Worm (Caenorhabditis elegans) whole organism, L4/young adult: ENCODE measurements around the gene ZC449.1.
A peak's percentile ranks its signal among the peaks of the same experiment; 100 is the strongest.

Experiments
- W03F9.2 ChIP-seq: fragments of 150-350 bp; optimal IDR thresholded peaks from 2 replicates; lab custom pipeline; 2014; ENCODE audit warnings: missing biosample characterization, missing genetic modification characterization
- dao-5 ChIP-seq: sonication (generic microtip); optimal IDR thresholded peaks from 2 replicates; lab custom pipeline; 2016; ENCODE audit warnings: missing genotype, missing genetic modification characterization, moderate library complexity, missing compliant biosample characterization
- him-1 ChIP-seq: sonication (generic microtip); optimal IDR thresholded peaks from 2 replicates; lab custom pipeline; 2016; ENCODE audit warnings: missing genotype, missing genetic modification reagents, missing genetic modification characterization, missing compliant biosample characterization

ZC449.1 gene

DNA sequence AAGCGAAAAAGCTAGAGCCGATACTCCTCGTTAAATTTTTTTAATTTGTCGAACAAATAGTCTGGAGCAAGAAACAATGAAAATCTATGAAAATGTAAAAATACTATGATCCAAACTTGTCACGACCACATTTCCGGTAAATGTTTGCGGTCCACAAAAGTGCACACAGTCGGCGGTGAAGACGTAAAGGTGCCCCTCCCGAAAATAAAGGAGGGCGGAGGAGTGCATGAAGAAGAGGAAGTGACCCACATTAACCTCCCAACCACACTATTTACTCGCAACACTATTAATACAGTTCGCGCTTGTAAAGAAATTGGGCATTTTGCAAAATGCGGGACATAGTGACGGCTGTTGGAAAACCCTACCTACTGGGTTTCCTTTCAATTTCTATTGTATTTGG, 15.8 kb downstream of the ZC449.1 start:
- TF ChIP-seq dao-5 (tag; lab: Kevin White, UChicago) (no peak), W03F9.2 (tag; lab: Kevin White, UChicago) (no peak), him-1 (no peak)

DNA sequence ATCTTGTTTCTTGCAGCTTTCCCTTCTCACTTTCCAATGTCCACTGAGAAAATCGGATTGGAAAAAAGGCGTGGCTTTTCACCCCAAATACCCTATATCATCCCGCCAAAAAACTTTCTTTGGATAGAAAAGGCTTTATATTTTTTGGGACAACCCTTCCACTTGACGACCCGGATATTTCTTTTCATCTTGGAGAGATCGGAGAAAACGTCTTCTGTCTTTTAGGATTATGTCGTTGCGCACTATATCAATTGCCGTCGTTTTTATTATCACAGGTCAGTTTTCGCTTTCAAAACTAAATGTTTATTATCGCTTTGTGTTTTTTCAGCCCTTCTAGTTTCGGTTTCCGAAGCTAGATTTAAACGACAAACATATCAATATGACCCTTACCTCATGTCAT, 19.7 kb downstream of the ZC449.1 start, which contains the start of gene Y64H9A.2:
TSS of gene Y64H9A.2 (plus strand) at position 90 of the 400 bp plus-strand sequence.
- TF ChIP-seq W03F9.2 (tag; lab: Kevin White, UChicago) (no peak), dao-5 (tag; lab: Kevin White, UChicago) (no peak), him-1 (no peak)

DNA sequence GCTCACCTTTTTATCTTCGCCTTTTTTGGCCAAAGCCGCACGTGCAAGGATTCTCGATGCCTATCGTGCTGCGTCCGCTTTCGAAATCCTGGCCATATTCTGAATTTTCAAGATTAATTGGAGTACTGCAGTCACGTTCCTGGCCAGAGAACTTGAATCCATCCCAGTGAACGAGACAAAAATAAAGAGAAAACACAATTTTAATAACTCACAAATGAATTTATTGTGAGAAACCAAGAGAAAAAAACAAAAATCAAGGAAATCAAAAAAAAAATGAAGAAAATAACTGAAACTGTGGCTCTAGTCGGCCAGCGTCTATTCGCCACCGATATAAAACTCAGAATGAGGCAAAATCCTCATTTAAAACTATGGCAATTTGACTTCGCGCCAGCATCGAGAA, 34.9 kb downstream of the ZC449.1 start, which contains the start of gene C24H10.4:
TSS of gene C24H10.4 (minus strand) at position 101 of the 400 bp plus-strand sequence.
- TF ChIP-seq dao-5 (tag; lab: Kevin White, UChicago) (no peak), him-1 (no peak), W03F9.2 (tag; lab: Kevin White, UChicago) (no peak)

DNA sequence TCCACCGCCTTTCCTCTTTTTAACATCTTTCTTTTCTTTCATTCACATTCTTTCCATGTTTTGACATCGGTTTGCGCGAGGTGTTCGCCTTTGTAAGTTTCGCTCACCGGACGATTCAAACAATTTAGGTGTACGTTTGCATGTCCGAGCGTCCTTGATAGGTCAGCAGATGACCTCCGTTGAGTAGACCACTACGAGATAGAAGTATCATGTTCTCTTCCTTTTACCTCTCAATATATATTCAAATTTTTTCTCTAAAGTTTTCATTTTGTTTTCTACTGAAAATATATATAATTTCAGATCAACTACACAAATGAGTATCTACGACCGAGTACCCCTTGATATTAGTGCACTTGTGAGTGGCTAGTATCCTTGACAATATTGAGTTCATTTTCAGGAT, 36.5 kb downstream of the ZC449.1 start, which contains the start of gene C24H10.3:
TSS of gene C24H10.3 (plus strand) at position 301 of the 400 bp plus-strand sequence.
- TF ChIP-seq dao-5 (tag; lab: Kevin White, UChicago) (no peak), him-1 (no peak), W03F9.2 (tag; lab: Kevin White, UChicago) (no peak)

DNA sequence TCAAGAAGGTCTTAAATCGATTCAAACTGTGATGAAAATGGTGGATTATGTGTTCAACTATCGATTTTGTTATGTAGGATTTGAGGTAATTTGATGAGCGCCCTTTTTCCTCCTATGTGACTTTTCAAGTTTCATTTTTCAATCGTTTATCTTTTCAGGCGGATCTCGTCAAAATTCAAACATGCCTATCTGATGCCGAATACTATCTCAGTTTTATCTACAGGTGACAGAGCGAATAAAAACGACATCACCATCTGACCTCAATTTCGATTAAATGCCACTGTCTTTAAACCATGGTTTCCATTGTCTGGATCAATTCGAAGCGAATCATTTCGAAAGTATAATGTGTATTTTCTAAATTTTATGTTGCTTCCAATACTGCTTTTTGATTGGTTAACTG, 37.5 kb downstream of the ZC449.1 start:
- TF ChIP-seq dao-5 (tag; lab: Kevin White, UChicago) (no peak), him-1 (no peak)

DNA sequence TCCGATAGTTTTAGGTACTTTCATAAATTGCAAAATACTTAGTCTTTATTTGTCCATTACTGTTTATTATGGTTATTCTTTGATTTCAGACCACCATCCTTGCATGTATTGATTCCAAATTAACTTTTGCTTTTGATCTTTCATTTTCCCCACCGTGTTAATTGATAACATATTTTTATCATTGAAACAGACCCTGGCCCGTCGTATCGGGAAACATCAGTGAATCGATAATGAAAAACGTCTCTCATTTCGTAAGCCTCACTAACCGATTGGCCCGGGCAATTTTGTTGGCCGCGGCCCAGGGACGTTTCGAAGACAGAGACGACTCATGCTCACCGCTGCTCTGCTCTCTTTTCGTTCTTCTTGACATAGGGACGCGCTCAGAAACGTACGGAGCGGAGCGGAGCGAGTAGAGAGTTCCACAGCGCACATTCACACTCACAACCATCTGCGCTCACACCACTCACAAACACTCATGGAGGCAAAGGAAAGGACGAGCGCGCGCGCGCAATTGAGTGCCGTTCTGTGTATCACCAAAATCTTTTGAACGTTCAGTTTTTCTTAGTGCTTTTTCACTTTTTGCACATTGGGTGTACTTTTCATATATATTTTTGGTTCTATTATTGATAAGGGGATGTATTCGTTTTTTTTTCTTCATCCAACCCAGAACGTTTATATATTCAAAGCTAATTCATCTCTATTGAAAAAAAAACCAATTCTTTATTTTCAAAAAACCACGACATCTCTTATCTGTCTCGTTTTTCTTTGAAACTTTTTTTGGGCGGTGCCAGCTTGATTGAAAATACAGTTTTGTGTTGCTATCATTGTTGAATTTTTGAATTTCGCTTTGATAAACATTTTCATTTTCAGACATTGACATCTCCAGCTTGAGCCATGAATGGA, 39.8 kb downstream of the ZC449.1 start, which contains the start of gene C24H10.2:
TSS of gene C24H10.2 (plus strand) at position 853 of the 903 bp plus-strand sequence.
- peak; percentile 3 for TF ChIP-seq him-1
- TF ChIP-seq W03F9.2 (tag; lab: Kevin White, UChicago): no peak

DNA sequence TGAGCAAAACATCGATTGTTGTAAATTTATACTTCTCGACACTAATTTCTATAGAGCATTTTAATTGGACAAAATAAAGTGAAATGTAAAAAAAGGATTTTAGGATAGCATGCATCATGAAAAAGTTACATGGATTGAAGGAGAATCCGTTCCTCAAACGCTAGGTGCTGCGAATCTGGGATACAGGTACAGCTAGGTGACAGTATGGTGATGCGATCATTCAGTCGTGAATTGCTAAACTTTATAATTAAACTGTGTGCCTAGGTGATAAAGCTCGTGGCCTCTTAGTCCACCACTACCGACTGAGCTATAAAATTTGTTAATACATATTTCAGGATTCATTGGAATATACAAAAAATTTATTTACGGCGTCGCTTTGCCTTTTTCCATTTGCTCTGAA, 42.4 kb downstream of the ZC449.1 start:
- no peak for TF ChIP-seq W03F9.2 (tag; lab: Kevin White, UChicago)
- TF ChIP-seq him-1: no peak
- TF ChIP-seq dao-5 (tag; lab: Kevin White, UChicago): no peak

DNA sequence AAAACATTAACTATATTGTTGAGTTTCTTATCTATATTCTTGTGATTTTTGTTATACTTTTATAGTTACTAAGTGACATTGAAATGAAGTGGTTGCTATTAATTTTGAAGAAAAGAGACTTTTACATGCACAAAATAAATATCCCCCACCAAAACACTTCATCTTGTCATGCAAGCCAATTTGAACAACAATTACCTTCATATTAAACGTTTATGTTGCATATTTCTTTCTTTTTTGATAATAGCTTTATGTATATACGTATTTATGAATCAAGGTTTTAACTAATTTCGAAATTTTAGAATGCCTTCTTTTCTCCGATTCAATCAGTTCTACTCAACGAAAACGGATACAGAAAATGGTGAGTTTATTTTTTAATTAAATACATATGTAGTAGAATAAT, 43.6 kb downstream of the ZC449.1 start, which contains the start of gene clc-7:
TSS of gene clc-7 (plus strand) at position 301 of the 400 bp plus-strand sequence.
- TF ChIP-seq dao-5 (tag; lab: Kevin White, UChicago) (no peak), him-1 (no peak), W03F9.2 (tag; lab: Kevin White, UChicago) (no peak)

DNA sequence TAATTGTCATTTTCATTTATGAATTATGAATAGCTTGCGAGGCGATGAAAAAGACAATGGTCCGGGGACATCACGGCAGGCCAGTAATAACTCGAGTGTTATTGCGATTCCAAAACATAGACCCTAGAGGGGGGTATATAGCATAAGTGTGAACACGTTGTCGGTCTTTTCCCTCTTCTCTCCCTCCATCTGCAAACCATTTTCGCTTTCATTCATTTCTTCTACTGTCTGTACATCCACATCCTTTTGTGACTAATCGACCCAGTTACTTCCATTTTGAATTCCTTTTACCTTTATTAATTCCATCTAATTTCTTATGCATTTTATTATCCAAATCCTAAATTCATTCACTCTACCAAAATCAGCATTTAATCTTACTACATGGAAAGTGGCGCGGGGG, 46.8 kb downstream of the ZC449.1 start:
- no peak for TF ChIP-seq W03F9.2 (tag; lab: Kevin White, UChicago)
- no peak for TF ChIP-seq dao-5 (tag; lab: Kevin White, UChicago)
- TF ChIP-seq him-1: no peak

DNA sequence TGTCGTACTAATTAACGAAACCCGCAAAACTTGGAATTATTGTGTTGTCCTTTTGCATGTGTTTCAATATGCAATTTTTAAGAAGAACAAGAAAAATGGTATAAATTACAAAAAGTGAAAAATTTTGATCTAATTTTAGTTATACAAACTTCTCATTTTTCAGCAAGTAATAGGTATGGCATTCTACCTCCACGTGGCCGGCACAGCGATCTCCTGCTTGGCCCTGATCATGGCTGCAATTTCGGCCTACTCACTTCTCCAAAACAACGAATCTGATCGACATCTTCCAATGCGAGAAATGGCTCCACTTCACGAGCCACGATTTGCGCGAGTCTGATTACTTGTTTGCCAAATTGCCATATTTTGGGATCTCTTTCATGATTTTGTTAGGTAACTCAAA, 49.7 kb downstream of the ZC449.1 start:
- no peak for TF ChIP-seq him-1
- TF ChIP-seq dao-5 (tag; lab: Kevin White, UChicago): no peak
- no peak for TF ChIP-seq W03F9.2 (tag; lab: Kevin White, UChicago)

DNA sequence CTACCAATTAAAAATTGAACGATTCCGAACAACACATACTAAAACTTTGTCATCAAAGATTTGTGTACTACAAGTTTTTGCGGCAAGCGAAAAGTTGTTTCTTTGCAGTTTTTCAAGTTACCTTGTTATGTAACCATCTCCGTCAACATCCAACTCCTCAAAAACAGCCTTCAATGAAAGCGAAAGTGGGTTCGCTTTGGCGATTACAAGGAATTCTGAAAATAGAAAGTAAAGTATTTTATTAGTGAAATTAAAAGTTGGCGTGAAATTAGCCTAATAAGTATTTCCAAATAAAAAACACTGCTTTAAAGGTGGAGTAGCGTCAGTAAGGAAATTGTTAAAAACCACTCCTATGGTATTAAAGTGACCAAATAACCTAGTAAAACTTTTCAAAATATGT, 51.3 kb downstream of the ZC449.1 start:
- no peak for TF ChIP-seq W03F9.2 (tag; lab: Kevin White, UChicago)
- TF ChIP-seq dao-5 (tag; lab: Kevin White, UChicago): no peak
- TF ChIP-seq him-1: no peak
